Worm (Caenorhabditis elegans) whole organism, midembryonic: ENCODE measurements around the gene cdh-4.

ENCODE experiments used
- T22C8.4 ChIP-seq: fragments of 200-800 bp; sonication (Bioruptor generic); IDR thresholded peaks from 2 replicates; pipeline ENCODE4 v1.3.6; 2022; ENCODE audit warnings: missing genetic modification characterization, missing compliant biosample characterization
- cog-1 ChIP-seq: sonication (generic microtip); optimal IDR thresholded peaks from 2 replicates; lab custom pipeline; 2016; ENCODE audit warnings: missing genetic modification characterization, missing compliant biosample characterization
- flt-1 ChIP-seq: fragments of 200-800 bp; sonication (Bioruptor generic); IDR thresholded peaks from 2 replicates; pipeline ENCODE4 v1.3.6; 2022; ENCODE audit warnings: missing genetic modification characterization, missing compliant biosample characterization
- klf-2 ChIP-seq: fragments of 200-800 bp; sonication (Bioruptor generic); conservative IDR thresholded peaks from 2 replicates; pipeline ENCODE4 v1.3.6; 2022; ENCODE audit warnings: missing genetic modification reagents, missing genetic modification characterization, missing compliant biosample characterization
- med-1 ChIP-seq: sonication (generic microtip); optimal IDR thresholded peaks from 2 replicates; lab custom pipeline; 2017; ENCODE audit warnings: missing genetic modification characterization, mild to moderate bottlenecking, missing compliant biosample characterization, antibody characterized with exemption, missing genetic modification reagents; ENCODE audit not compliant: insufficient read depth
- ref-1 ChIP-seq: fragments of 200-800 bp; sonication (Bioruptor generic); conservative IDR thresholded peaks from 2 replicates; pipeline ENCODE4 v1.3.6; 2022; ENCODE audit warnings: missing genetic modification reagents, missing genetic modification characterization, missing compliant biosample characterization
- tab-1 ChIP-seq: fragments of 200-800 bp; sonication (Bioruptor generic); IDR thresholded peaks from 2 replicates; pipeline ENCODE4 v1.3.6; 2022; ENCODE audit warnings: missing genetic modification characterization, missing compliant biosample characterization
- ztf-23 ChIP-seq: fragments of 200-800 bp; sonication (Bioruptor generic); IDR thresholded peaks from 2 replicates; pipeline ENCODE4 v1.3.6; 2022; ENCODE audit warnings: missing genetic modification reagents, missing genetic modification characterization, missing compliant biosample characterization
- ztf-29 ChIP-seq: fragments of 200-800 bp; sonication (Bioruptor generic); IDR thresholded peaks from 2 replicates; pipeline ENCODE4 v1.3.6; 2022; ENCODE audit warnings: missing genetic modification reagents, missing genetic modification characterization, missing compliant biosample characterization

cdh-4 gene

DNA sequence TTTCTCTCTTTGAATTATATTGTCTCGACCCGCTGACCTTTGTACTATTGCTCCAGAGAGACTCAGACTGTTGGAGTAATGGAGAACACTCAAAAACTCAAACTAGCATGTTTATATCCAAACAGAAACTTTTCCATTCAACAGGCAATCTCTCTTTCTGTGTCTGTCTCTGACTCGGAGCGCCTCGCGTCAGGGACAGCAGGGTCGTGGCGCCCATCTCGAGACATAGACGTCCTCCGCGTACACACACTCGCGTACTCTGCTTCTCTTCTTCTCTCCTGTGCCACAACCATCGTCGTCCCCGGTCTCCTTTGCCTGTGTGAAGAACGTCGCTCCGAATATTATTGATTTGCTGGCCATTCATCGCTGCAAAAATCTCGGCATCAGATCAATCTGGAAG, 31.8 kb downstream of the cdh-4 start:
- no peak for TF ChIP-seq ztf-29 (GFP tag; lab: Robert Waterston, UW)
- TF ChIP-seq med-1 (GFP tag; lab: Kevin White, UChicago): no peak

DNA sequence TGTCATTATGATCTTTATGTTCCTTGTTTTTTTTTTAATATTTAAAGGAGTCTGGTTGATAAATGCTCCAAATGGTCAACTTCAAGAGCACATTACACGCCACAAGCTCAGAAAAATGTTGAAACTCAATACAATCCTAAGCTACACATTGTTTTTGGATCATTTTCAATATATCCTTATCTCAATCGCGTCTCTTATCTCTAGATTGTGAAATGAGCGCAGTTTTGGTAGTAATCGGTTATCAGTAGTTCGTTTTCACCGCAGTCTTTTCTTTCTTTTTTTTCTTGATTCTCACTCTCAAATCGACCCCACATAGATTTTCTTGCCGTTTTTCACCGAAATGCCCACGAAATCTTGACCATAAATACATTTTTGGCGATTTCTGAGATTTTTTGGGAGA, 32.7 kb downstream of the cdh-4 start:
- TF ChIP-seq flt-1 (no peak), cog-1 (tag; lab: Kevin White, UChicago) (no peak), klf-2 (no peak), med-1 (GFP tag; lab: Kevin White, UChicago) (no peak), ref-1 (no peak), T22C8.4 (GFP tag; lab: Robert Waterston, UW) (no peak), tab-1 (GFP tag; lab: Robert Waterston, UW) (no peak)

DNA sequence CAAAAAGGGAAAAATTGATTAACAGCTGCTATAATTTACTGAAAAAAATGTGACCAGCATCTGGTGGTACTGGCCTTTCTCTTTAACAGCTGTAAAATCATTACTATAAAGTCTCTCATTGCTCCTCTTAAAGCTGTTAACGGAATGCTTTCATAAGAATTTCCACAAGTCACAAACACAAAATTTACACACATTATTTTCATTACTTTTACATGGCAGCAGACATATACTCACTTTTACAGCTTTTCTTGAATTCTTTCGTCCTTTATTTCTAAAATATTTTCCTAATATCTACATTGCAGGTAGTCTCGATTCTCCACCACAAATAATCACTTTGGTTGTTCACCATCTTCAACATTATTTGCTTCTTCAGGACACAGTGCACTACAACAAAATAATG, 33.2 kb downstream of the cdh-4 start, which contains the start of gene imph-1:
Gene imph-1, plus strand, starts transcription at position 301 of the 400 bp plus-strand sequence.
- no peak for TF ChIP-seq tab-1 (GFP tag; lab: Robert Waterston, UW)

DNA sequence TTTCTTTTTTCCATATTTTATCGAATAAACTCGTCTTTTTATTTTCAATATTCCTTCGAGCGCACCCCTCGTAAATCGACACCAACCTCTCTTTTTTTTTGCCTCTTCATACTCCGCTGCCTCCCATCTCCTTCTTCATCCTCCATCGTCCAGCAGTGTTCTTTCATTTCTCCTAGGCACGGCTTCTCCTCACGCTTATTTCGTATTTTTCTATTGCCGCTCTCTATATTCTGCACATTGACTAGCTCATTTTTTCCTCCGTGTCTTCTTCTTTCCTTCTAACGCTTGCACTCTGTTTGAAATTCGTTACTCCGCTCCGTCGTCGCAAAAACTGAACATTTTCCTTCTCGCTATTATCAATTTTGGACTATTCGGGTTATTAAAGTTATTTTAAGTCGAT, 35.2 kb downstream of the cdh-4 start:
- TF ChIP-seq klf-2 (no peak), ref-1 (no peak), T22C8.4 (GFP tag; lab: Robert Waterston, UW) (no peak), flt-1 (no peak), cog-1 (tag; lab: Kevin White, UChicago) (no peak), tab-1 (GFP tag; lab: Robert Waterston, UW) (no peak), med-1 (GFP tag; lab: Kevin White, UChicago) (no peak), ztf-29 (GFP tag; lab: Robert Waterston, UW) (no peak), ztf-23 (no peak)

DNA sequence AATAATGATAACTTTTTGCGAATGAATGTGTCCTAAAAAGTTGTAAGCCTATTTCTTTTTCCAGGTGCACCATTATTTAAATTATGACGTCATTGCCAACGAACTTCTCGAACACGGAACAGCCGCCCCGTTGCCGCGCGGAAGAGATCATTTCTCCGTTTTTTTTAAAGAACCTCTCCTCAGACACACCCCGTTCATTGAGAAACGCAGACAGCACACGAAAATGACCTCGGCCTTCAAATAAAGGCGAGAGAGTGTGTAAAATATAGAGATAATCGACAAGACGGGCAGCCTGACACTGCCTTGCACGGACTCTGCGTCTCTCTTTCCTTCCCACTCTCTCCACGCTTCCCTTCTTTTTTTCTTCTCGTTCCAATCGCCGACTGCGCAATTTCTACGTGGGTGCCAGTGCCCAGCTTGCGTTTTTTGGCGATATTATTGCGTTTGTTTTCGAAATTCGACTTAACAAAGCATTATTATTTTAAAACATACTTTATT, 40.3 kb downstream of the cdh-4 start:
- TF ChIP-seq cog-1 (tag; lab: Kevin White, UChicago): peak; percentile 16
- no peak for TF ChIP-seq ztf-29 (GFP tag; lab: Robert Waterston, UW)

DNA sequence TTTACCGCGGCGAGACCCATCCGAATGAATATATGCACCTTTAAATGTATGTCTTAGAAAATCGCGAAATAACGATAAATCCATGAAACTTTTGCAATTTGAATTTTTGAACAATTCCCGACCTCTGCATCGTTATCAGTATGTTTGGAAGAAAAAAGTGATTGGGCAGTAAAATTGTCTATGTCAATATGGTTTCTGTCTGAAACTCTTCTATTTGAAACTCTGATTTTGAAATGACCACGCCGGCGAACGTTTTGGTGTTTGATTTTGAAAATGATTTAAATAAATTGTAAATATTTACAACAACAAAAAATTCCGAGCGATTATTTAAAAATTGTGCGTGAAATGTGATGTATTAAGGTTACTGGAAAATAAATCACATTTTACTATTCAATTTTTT, 41.1 kb downstream of the cdh-4 start:
- TF ChIP-seq klf-2: no peak
- no peak for TF ChIP-seq cog-1 (tag; lab: Kevin White, UChicago)
- TF ChIP-seq ztf-23: no peak
- TF ChIP-seq ztf-29 (GFP tag; lab: Robert Waterston, UW): no peak
- TF ChIP-seq tab-1 (GFP tag; lab: Robert Waterston, UW): no peak
- no peak for TF ChIP-seq med-1 (GFP tag; lab: Kevin White, UChicago)
- TF ChIP-seq ref-1: no peak
- TF ChIP-seq flt-1: no peak
- no peak for TF ChIP-seq T22C8.4 (GFP tag; lab: Robert Waterston, UW)

DNA sequence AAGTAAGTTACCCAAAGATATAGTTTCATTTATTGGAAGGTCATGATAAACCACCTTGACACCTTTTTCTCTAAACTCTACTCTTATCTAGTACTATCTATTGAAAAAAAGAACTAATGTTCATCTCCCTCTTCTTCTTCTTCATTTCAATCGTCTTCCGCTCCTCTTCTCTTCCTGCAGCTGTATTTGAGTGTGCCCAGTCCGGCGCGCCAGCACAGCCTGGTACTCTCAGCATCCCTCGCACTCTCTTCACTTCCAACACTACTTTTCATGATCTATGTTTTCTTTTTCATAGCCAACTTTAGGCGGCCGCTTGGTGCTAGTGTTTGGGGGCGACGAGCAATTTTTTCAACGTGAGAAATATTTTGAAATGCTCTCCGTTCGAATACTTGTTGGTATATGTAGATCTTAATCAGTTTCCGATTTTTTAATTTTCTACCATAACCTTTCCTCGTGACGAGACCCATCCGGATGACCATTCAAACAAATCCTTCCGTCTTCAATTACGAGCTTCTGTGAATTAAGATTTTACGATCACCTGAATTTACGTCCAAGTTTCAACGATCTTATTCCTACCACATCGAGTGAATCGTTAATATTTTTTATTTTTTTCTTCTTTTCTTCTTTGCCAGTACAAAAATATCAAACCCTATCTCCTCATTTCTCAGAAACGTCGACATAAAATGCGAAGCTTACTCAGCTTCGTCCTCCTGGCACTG, 42.1 kb downstream of the cdh-4 start, which contains the start of gene pan-1:
Gene pan-1, plus strand, starts transcription at position 669 of the 719 bp plus-strand sequence.
- TF ChIP-seq klf-2 (no peak), cog-1 (tag; lab: Kevin White, UChicago) (no peak), med-1 (GFP tag; lab: Kevin White, UChicago) (no peak), T22C8.4 (GFP tag; lab: Robert Waterston, UW) (no peak), tab-1 (GFP tag; lab: Robert Waterston, UW) (no peak), flt-1 (no peak), ztf-23 (no peak), ref-1 (no peak), ztf-29 (GFP tag; lab: Robert Waterston, UW) (no peak)

DNA sequence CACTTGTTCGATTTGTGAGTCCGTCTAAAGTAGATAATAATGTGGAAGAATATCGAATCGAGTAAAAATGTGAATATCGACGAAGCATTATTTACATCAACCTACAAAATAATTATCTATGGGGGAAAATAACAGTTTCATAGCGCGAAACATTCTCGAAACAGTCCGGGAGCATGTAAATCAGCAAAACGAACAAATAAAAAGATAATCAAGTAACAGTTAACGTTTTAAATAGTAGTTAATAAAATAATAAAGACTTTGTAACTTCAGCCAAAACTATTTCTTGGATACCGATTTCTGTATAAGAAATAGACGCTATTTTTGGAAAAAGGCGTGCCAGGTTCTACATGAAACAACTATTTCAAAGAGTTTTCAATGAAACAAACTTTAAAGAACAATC, 47.9 kb downstream of the cdh-4 start, which contains the start of gene mlcd-1:
Gene mlcd-1, minus strand, starts transcription at position 101 of the 400 bp plus-strand sequence.
- TF ChIP-seq flt-1 (no peak), ztf-29 (GFP tag; lab: Robert Waterston, UW) (no peak), cog-1 (tag; lab: Kevin White, UChicago) (no peak), T22C8.4 (GFP tag; lab: Robert Waterston, UW) (no peak), klf-2 (no peak), ref-1 (no peak), tab-1 (GFP tag; lab: Robert Waterston, UW) (no peak), ztf-23 (no peak), med-1 (GFP tag; lab: Kevin White, UChicago) (no peak)

DNA sequence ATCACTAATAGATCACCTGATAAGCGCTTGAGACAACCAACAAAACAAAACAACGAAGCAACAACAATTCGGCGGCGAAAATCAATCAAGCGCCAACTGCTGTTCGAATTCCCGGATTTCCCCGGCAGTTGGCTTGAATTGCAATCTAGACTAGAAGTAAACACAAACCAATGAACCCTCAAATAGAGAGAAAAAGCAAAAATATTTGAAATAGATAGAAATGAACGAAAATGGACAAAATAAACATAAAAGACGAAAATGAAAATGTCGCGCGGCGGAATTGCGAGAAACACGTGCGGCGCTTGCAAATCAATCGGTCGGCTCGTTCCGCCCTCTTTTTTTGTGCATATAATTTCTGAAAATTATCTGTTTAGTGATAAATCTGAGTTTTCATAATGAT, 48.3 kb downstream of the cdh-4 start, which contains the start of gene idhg-1:
Gene idhg-1, plus strand, starts transcription at position 343 of the 400 bp plus-strand sequence.
- peak; percentile 96 for TF ChIP-seq ztf-29 (GFP tag; lab: Robert Waterston, UW)
- TF ChIP-seq med-1 (GFP tag; lab: Kevin White, UChicago): peak; percentile 100
- peak; percentile 92 for TF ChIP-seq T22C8.4 (GFP tag; lab: Robert Waterston, UW)
- TF ChIP-seq tab-1 (GFP tag; lab: Robert Waterston, UW): peak; percentile 99
- peak; percentile 98 for TF ChIP-seq ztf-23
- peak; percentile 89 for TF ChIP-seq cog-1 (tag; lab: Kevin White, UChicago)
- peak; percentile 97 for TF ChIP-seq klf-2
- peak; percentile 97 for TF ChIP-seq ref-1
- peak; percentile 98 for TF ChIP-seq flt-1

DNA sequence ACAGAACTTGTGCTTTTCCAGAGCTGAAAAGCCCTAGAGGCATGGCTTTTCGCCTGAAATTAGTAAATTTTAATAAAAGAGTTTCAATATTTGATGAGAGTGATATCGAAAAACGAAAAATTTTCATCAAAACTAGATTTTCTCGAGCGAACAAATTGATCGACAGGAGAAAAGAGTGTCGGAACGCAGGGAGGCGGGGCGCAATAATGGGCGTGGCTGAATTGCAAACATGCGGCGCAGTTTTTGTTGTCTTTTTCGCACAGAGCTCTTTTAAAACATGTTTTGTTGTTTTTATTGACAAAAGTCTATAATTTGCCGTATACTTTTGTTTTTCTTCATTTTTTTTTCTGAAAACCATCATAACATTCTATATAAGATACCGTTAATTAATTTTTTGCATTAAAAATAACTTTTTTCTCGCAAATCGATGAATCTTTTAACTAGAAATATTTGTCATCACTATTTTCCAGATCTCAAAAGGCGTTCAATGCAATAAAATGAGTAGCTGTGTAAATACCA, 58.3 kb downstream of the cdh-4 start, which contains the start of the genes sel-5 and wdr-48:
Gene sel-5, minus strand, starts transcription at position 53 of the 519 bp plus-strand sequence.
Gene wdr-48, plus strand, starts transcription at position 469 of the 519 bp plus-strand sequence.
- TF ChIP-seq T22C8.4 (GFP tag; lab: Robert Waterston, UW) (no peak), med-1 (GFP tag; lab: Kevin White, UChicago) (peak; percentile 5), cog-1 (tag; lab: Kevin White, UChicago) (peak; percentile 12)
